Worm (Caenorhabditis elegans): ENCODE data around the gene C13C4.7.

ce11 chrV:12091759-12092158 lies 28.5 kb downstream of the C13C4.7 start, which contains the start of gene nhr-206:
- TF ChIP-seq nfya-1 (tag; optimal IDR thresholded peaks at IDR 0.05) (no peak), ama-1 (optimal IDR thresholded peaks at IDR 0.05) (no peak), ceh-19 (GFP tag; optimal IDR thresholded peaks at IDR 0.05) (no peak), ref-2 (tag; optimal IDR thresholded peaks at IDR 0.05) (no peak), nhr-11 (tag; optimal IDR thresholded peaks at IDR 0.05) (no peak), ceh-34 (tag; optimal IDR thresholded peaks at IDR 0.05) (no peak), T23F11.4 (GFP tag; optimal IDR thresholded peaks at IDR 0.05) (no peak), unc-3 (GFP tag; conservative IDR thresholded peaks at IDR 0.05) (no peak), unc-3 (tag; optimal IDR thresholded peaks at IDR 0.05) (no peak), pha-4 (tag; optimal IDR thresholded peaks at IDR 0.05) (no peak), fkh-10 (GFP tag; optimal IDR thresholded peaks at IDR 0.05) (no peak), pros-1 (tag; optimal IDR thresholded peaks at IDR 0.05) (no peak), pat-9 (tag; optimal IDR thresholded peaks at IDR 0.05) (no peak), F13H6.1 (tag; optimal IDR thresholded peaks at IDR 0.05) (no peak)
